Fruit fly (Drosophila melanogaster) whole organism: Measurements from ENCODE around the gene Cyp313a3.

Source experiments
- EcR ChIP-seq, 2 experiments: fragments of >200 bp; optimal IDR thresholded peaks; 2 replicates each; lab custom pipeline; 2017; ENCODE audit warnings: missing biosample characterization in 2 of 2, missing genetic modification characterization in 2 of 2, missing genetic modification reagents in 2 of 2
- pan ChIP-seq: fragments of >200 bp; optimal IDR thresholded peaks from 2 replicates; lab custom pipeline; 2017
- psq ChIP-seq: fragments of >200 bp; optimal IDR thresholded peaks from 2 replicates; lab custom pipeline; 2017

- TF ChIP-seq pan (no peak), EcR (GFP tag; optimal IDR thresholded peaks at IDR 0.05; lab: Kevin White, UChicago) (no peak), psq (lab: Kevin White, UChicago) (no peak)
Measured at dm6 chr3R:12285589-12285988, 46.5 kb upstream of the Cyp313a3 start.
